Worm (Caenorhabditis elegans) whole organism, midembryonic: ENCODE results near the gene ZK418.10.

Experiments
- T22C8.4 ChIP-seq: fragments of 200-800 bp; sonication (Bioruptor generic); IDR thresholded peaks from 2 replicates; pipeline ENCODE4 v1.3.6; 2022; ENCODE audit warnings: missing genetic modification characterization, missing compliant biosample characterization
- flt-1 ChIP-seq: fragments of 200-800 bp; sonication (Bioruptor generic); IDR thresholded peaks from 2 replicates; pipeline ENCODE4 v1.3.6; 2022; ENCODE audit warnings: missing genetic modification characterization, missing compliant biosample characterization
- klf-2 ChIP-seq: fragments of 200-800 bp; sonication (Bioruptor generic); conservative IDR thresholded peaks from 2 replicates; pipeline ENCODE4 v1.3.6; 2022; ENCODE audit warnings: missing genetic modification reagents, missing genetic modification characterization, missing compliant biosample characterization
- med-1 ChIP-seq: sonication (generic microtip); optimal IDR thresholded peaks from 2 replicates; lab custom pipeline; 2017; ENCODE audit warnings: missing genetic modification characterization, mild to moderate bottlenecking, missing compliant biosample characterization, antibody characterized with exemption, missing genetic modification reagents; ENCODE audit not compliant: insufficient read depth
- ref-1 ChIP-seq: fragments of 200-800 bp; sonication (Bioruptor generic); conservative IDR thresholded peaks from 2 replicates; pipeline ENCODE4 v1.3.6; 2022; ENCODE audit warnings: missing genetic modification reagents, missing genetic modification characterization, missing compliant biosample characterization
- tab-1 ChIP-seq: fragments of 200-800 bp; sonication (Bioruptor generic); IDR thresholded peaks from 2 replicates; pipeline ENCODE4 v1.3.6; 2022; ENCODE audit warnings: missing genetic modification characterization, missing compliant biosample characterization
- ztf-23 ChIP-seq: fragments of 200-800 bp; sonication (Bioruptor generic); IDR thresholded peaks from 2 replicates; pipeline ENCODE4 v1.3.6; 2022; ENCODE audit warnings: missing genetic modification reagents, missing genetic modification characterization, missing compliant biosample characterization
- ztf-29 ChIP-seq: fragments of 200-800 bp; sonication (Bioruptor generic); IDR thresholded peaks from 2 replicates; pipeline ENCODE4 v1.3.6; 2022; ENCODE audit warnings: missing genetic modification reagents, missing genetic modification characterization, missing compliant biosample characterization

DNA sequence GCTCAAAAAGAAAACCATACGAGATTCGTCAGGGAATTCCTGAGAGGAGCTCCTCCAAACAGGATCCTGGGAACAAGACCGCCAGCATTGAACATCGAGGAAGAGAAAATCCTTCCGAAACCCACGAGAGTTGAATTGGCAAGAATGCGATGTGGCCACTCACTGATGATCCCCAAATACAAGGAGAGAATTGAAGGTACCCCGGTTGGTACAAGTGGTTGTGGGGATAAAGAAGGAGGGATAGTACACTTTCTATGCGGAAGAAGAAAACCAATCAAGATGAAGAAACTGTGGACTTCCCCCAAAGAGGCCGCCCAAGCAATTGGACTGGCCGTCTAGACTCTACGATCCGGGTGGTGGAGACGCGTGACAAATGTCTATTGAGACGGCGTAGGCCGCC is 27.4 kb downstream of the ZK418.10 start:
- TF ChIP-seq ztf-29 (GFP tag; lab: Robert Waterston, UW): no peak
- TF ChIP-seq flt-1 (GFP tag; lab: Robert Waterston, UW): no peak
- TF ChIP-seq tab-1 (GFP tag; lab: Robert Waterston, UW): no peak
- no peak for TF ChIP-seq klf-2 (GFP tag; lab: Robert Waterston, UW)
- no peak for TF ChIP-seq ref-1 (GFP tag; lab: Robert Waterston, UW)
- no peak for TF ChIP-seq T22C8.4 (GFP tag; lab: Robert Waterston, UW)
- TF ChIP-seq med-1 (GFP tag; lab: Kevin White, UChicago): no peak
- TF ChIP-seq ztf-23 (GFP tag; lab: Robert Waterston, UW): no peak
